Fruit fly (Drosophila melanogaster): ENCODE results near the gene Rint1.

Rint1 gene

DNA sequence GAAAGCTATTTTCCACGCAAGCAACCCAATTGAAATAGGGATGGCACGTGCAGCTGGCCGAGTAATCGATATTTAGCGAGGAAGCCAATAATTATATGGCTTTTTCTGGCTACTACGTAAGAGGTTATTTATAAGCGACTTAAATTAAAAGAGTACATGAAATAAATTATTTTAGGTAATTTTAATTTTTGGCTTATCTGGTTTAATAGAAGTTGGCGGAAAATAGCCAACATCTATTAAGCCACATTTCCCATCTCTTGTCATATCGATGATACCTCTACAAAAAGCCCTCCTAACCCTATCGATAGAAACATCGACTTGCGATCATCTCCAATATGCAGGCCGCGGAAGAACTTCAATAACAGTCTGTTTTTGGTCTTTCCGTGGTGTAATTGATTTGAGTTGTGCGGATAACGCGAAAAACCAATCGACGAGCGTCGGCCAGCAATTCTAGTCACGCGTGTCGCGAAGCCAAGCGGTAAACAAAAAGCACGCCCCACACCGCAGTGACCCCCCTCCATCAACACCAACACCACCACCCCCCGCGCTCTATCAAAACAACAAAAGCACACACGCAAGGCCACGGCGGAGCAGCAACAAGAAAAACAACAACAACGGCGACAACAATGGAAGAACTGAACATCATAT lies 24.7 kb downstream of the Rint1 start, which contains the start of the genes Srp19 and qm (continued):
- TF ChIP-seq Rfx (GFP tag; IDR thresholded peaks at IDR 0.05) (peak; percentile 51; the same call in 1 of the 2 replicates), salm (tag; optimal IDR thresholded peaks at IDR 0.05) (no peak), Max (GFP tag; optimal IDR thresholded peaks at IDR 0.05) (peak; percentile 44), sna (GFP tag; IDR thresholded peaks at IDR 0.05; ENCODE audit: partially characterized antibody) (peak; percentile 78), CG13775 (GFP tag; optimal IDR thresholded peaks at IDR 0.05) (peak; percentile 31), CG18476 (GFP tag; optimal IDR thresholded peaks at IDR 0.05) (peak; percentile 6), CG16779 (GFP tag; IDR thresholded peaks at IDR 0.05) (peak; percentile 59; the same call in 1 of the 2 replicates), CG5245 (GFP tag; optimal IDR thresholded peaks at IDR 0.05) (peak; percentile 27), CG17385 (GFP tag; optimal IDR thresholded peaks at IDR 0.05) (no peak), Atf-2 (GFP tag; optimal IDR thresholded peaks at IDR 0.05) (peak; percentile 0), Dp (GFP tag; optimal IDR thresholded peaks at IDR 0.05) (peak; percentile 5), CG18262 (tag; optimal IDR thresholded peaks at IDR 0.05) (peak; percentile 45), CG10209 (GFP tag; optimal IDR thresholded peaks at IDR 0.05) (peak; percentile 1), pros (GFP tag; optimal IDR thresholded peaks at IDR 0.05) (peak; percentile 26), CG1603 (tag; optimal IDR thresholded peaks at IDR 0.05) (peak; percentile 11), Side (GFP tag; optimal IDR thresholded peaks at IDR 0.05) (peak; percentile 77), Scr (GFP tag; IDR thresholded peaks at IDR 0.05; ENCODE audit: partially characterized antibody) (peak; percentile 91), CG8359 (GFP tag; optimal IDR thresholded peaks at IDR 0.05; ENCODE audit: borderline replicate concordance) (no peak), fd64A (GFP tag; optimal IDR thresholded peaks at IDR 0.05) (peak; percentile 10), CG12391 (tag; optimal IDR thresholded peaks at IDR 0.05) (peak; percentile 70), CG7372 (GFP tag; IDR thresholded peaks at IDR 0.05) (no peak), dimm (GFP tag; IDR thresholded peaks at IDR 0.05) (no peak), zfh1 (GFP tag; IDR thresholded peaks at IDR 0.05) (peak; percentile 58; the same call in 2 of the 3 replicates), CG13424 (tag; optimal IDR thresholded peaks at IDR 0.05) (peak; percentile 33), HLH3B (GFP tag; IDR thresholded peaks at IDR 0.05) (no peak), sim (GFP tag; IDR thresholded peaks at IDR 0.05) (0 out of 2 replicates have a peak, but pooled peaks have one; percentile 31), slp2 (GFP tag; optimal IDR thresholded peaks at IDR 0.05) (no peak), CG15514 (GFP tag; optimal IDR thresholded peaks at IDR 0.05) (peak; percentile 64), nau (GFP tag; optimal IDR thresholded peaks at IDR 0.05) (peak; percentile 29), BtbVII (GFP tag; optimal IDR thresholded peaks at IDR 0.05) (peak; percentile 55), seq (GFP tag; IDR thresholded peaks at IDR 0.05) (no peak), CG15696 (tag; optimal IDR thresholded peaks at IDR 0.05) (peak; percentile 53), CG6689 (GFP tag; IDR thresholded peaks at IDR 0.05) (peak; percentile 29; the same call in 1 of the 2 replicates), Usf (GFP tag; optimal IDR thresholded peaks at IDR 0.05) (no peak), CG6654 (GFP tag; optimal IDR thresholded peaks at IDR 0.05) (no peak), Taf1 (GFP tag; IDR thresholded peaks at IDR 0.05) (0 out of 2 replicates have a peak, but pooled peaks have one; percentile 17), CG17829 (tag; optimal IDR thresholded peaks at IDR 0.05) (peak; percentile 43), CG8924 (tag; optimal IDR thresholded peaks at IDR 0.05) (peak; percentile 46), gsb-n (tag; optimal IDR thresholded peaks at IDR 0.05) (peak; percentile 22), ems (GFP tag; optimal IDR thresholded peaks at IDR 0.05) (peak; percentile 61), peb (GFP tag; IDR thresholded peaks at IDR 0.05) (no peak), CG1233 (GFP tag; optimal IDR thresholded peaks at IDR 0.05) (peak; percentile 39), CG32772 (GFP tag; IDR thresholded peaks at IDR 0.05) (peak; percentile 58), CG10543 (GFP tag; optimal IDR thresholded peaks at IDR 0.05) (peak; percentile 69), CG12659 (GFP tag; optimal IDR thresholded peaks at IDR 0.05) (peak; percentile 63), prd (optimal IDR thresholded peaks at IDR 0.05) (no peak), prd (GFP tag; IDR thresholded peaks at IDR 0.05) (peak; percentile 71), D19A (tag; optimal IDR thresholded peaks at IDR 0.05) (no peak), maf-S (GFP tag; optimal IDR thresholded peaks at IDR 0.05) (peak; percentile 61)

Data from whole organism, embryonic.